Worm (Caenorhabditis elegans) whole organism, L3 larva: Measurements from ENCODE around the gene flr-4.
A peak's percentile ranks its signal among the peaks of the same experiment; 100 is the strongest.

Source experiments
- R02D3.7 ChIP-seq: fragments of 150-350 bp; optimal IDR thresholded peaks from 2 replicates; lab custom pipeline; 2014; ENCODE audit warnings: missing biosample characterization, missing genetic modification characterization
- ZK546.5 ChIP-seq: sonication (generic microtip); optimal IDR thresholded peaks from 2 replicates; lab custom pipeline; 2017; ENCODE audit warnings: missing biosample characterization, missing genetic modification characterization
- aly-2 ChIP-seq: fragments of 150-350 bp; optimal IDR thresholded peaks from 2 replicates; lab custom pipeline; 2014; ENCODE audit warnings: missing biosample characterization, missing genetic modification characterization
- ceh-16 ChIP-seq: sonication (generic microtip); optimal IDR thresholded peaks from 2 replicates; lab custom pipeline; 2017; ENCODE audit warnings: missing biosample characterization, missing genetic modification characterization
- ceh-28 ChIP-seq: fragments of 150-350 bp; optimal IDR thresholded peaks from 2 replicates; lab custom pipeline; 2014; ENCODE audit warnings: missing biosample characterization, missing genetic modification reagents, missing genetic modification characterization
- ceh-82 ChIP-seq: fragments of 150-350 bp; optimal IDR thresholded peaks from 2 replicates; lab custom pipeline; 2014; ENCODE audit warnings: missing biosample characterization, missing genetic modification characterization
- ceh-9 ChIP-seq: sonication (generic microtip); optimal IDR thresholded peaks from 2 replicates; lab custom pipeline; 2018; ENCODE audit warnings: missing biosample characterization, missing genetic modification characterization
- egl-5 ChIP-seq: fragments of 150-350 bp; optimal IDR thresholded peaks from 2 replicates; lab custom pipeline; 2017; ENCODE audit warnings: missing biosample characterization, missing genetic modification reagents, missing genetic modification characterization, inconsistent platforms
- elt-1 ChIP-seq: fragments of 150-350 bp; optimal IDR thresholded peaks from 2 replicates; lab custom pipeline; 2014; ENCODE audit warnings: missing biosample characterization, missing genetic modification characterization
- elt-2 ChIP-seq: sonication (generic microtip); optimal IDR thresholded peaks from 2 replicates; lab custom pipeline; 2016; ENCODE audit warnings: missing genetic modification reagents, mild to moderate bottlenecking, missing genetic modification characterization, missing compliant biosample characterization
- elt-3 ChIP-seq, 3 experiments: fragments of 150-350 bp in 1 of 3; sonication (generic microtip) in 2 of 3; optimal IDR thresholded peaks; 2 replicates in 2 of 3; 4 replicates in 1 of 3; lab custom pipeline; 2014 to 2017; ENCODE audit warnings: missing biosample characterization in 3 of 3, missing genetic modification characterization in 3 of 3
- fkh-10 ChIP-seq: sonication (generic microtip); optimal IDR thresholded peaks from 2 replicates; lab custom pipeline; 2017; ENCODE audit warnings: missing biosample characterization, missing genetic modification reagents, missing genetic modification characterization
- fkh-2 ChIP-seq: fragments of 150-350 bp; optimal IDR thresholded peaks from 2 replicates; lab custom pipeline; 2014; ENCODE audit warnings: missing biosample characterization, missing genetic modification reagents, missing genetic modification characterization
- hmg-11 ChIP-seq: sonication (generic microtip); optimal IDR thresholded peaks from 2 replicates; lab custom pipeline; 2016; ENCODE audit warnings: missing genetic modification characterization, missing compliant biosample characterization
- mml-1 ChIP-seq: fragments of 150-350 bp; sonication (generic microtip); optimal IDR thresholded peaks from 3 replicates; lab custom pipeline; 2014; ENCODE audit warnings: missing biosample characterization, missing genetic modification characterization
- nfya-1 ChIP-seq: sonication (generic microtip); optimal IDR thresholded peaks from 2 replicates; lab custom pipeline; 2017; ENCODE audit warnings: missing genetic modification characterization, mild to moderate bottlenecking, missing compliant biosample characterization, antibody characterized with exemption, moderate library complexity; ENCODE audit not compliant: insufficient read depth
- nhr-11 ChIP-seq: fragments of 150-350 bp; optimal IDR thresholded peaks from 2 replicates; lab custom pipeline; 2014; ENCODE audit warnings: missing biosample characterization, missing genetic modification characterization
- nhr-12 ChIP-seq: fragments of 150-350 bp; optimal IDR thresholded peaks from 2 replicates; lab custom pipeline; 2014; ENCODE audit warnings: missing biosample characterization, missing genetic modification characterization
- nhr-237 ChIP-seq: fragments of 150-350 bp; optimal IDR thresholded peaks from 2 replicates; lab custom pipeline; 2014; ENCODE audit warnings: missing biosample characterization, missing genetic modification characterization
- nhr-25 ChIP-seq: sonication (generic microtip); optimal IDR thresholded peaks from 2 replicates; lab custom pipeline; 2017; ENCODE audit warnings: missing biosample characterization, missing genetic modification characterization
- nhr-28 ChIP-seq: fragments of 150-350 bp; optimal IDR thresholded peaks from 2 replicates; lab custom pipeline; 2014; ENCODE audit warnings: missing biosample characterization, missing genetic modification characterization
- nhr-67 ChIP-seq: fragments of 150-350 bp; optimal IDR thresholded peaks from 2 replicates; lab custom pipeline; 2014; ENCODE audit warnings: missing biosample characterization, missing genetic modification characterization
- nhr-77 ChIP-seq: fragments of 150-350 bp; optimal IDR thresholded peaks from 2 replicates; lab custom pipeline; 2014; ENCODE audit warnings: missing biosample characterization, missing genetic modification characterization
- pha-4 ChIP-seq: fragments of 150-350 bp; optimal IDR thresholded peaks from 2 replicates; lab custom pipeline; 2014; ENCODE audit warnings: missing biosample characterization, missing genetic modification reagents, missing genetic modification characterization
- pqm-1 ChIP-seq: fragments of 150-350 bp; optimal IDR thresholded peaks from 2 replicates; lab custom pipeline; 2017; ENCODE audit warnings: missing biosample characterization, missing genetic modification characterization, inconsistent platforms
- sea-2 ChIP-seq: fragments of 150-350 bp; sonication (generic microtip); optimal IDR thresholded peaks from 4 replicates; lab custom pipeline; 2014; ENCODE audit warnings: missing biosample characterization, missing genetic modification reagents, missing genetic modification characterization
- skn-1 ChIP-seq: fragments of 150-350 bp; optimal IDR thresholded peaks from 2 replicates; lab custom pipeline; 2014; ENCODE audit warnings: missing biosample characterization, missing genetic modification characterization
- snpc-4 ChIP-seq: fragments of 150-350 bp; optimal IDR thresholded peaks from 2 replicates; lab custom pipeline; 2014; ENCODE audit warnings: missing biosample characterization, missing genetic modification characterization
- tbx-2 ChIP-seq: sonication (generic microtip); optimal IDR thresholded peaks from 2 replicates; lab custom pipeline; 2016; ENCODE audit warnings: mild to moderate bottlenecking, missing genetic modification characterization, missing compliant biosample characterization
- ztf-4 ChIP-seq: fragments of 150-350 bp; optimal IDR thresholded peaks from 2 replicates; lab custom pipeline; 2014; ENCODE audit warnings: missing biosample characterization, missing genetic modification characterization

Gene flr-4

ce11 chrX:15041340-15041739, 47.9 kb upstream of the flr-4 start:
- no peak for TF ChIP-seq ceh-9 (tag; lab: Kevin White, UChicago)

ce11 chrX:15042549-15042948, 46.6 kb upstream of the flr-4 start:
- TF ChIP-seq ceh-28 (tag; lab: Kevin White, UChicago) (no peak), nhr-67 (tag; lab: Kevin White, UChicago) (no peak), snpc-4 (tag; lab: Kevin White, UChicago) (no peak), elt-3 (tag; optimal IDR thresholded peaks at IDR 0.05; lab: Kevin White, UChicago) (no peak), pha-4 (tag; lab: Kevin White, UChicago) (no peak), R02D3.7 (tag; lab: Kevin White, UChicago) (no peak), fkh-2 (tag; lab: Kevin White, UChicago) (no peak), elt-1 (peak; percentile 88), elt-2 (no peak)

ce11 chrX:15045401-15045800, 43.8 kb upstream of the flr-4 start:
- TF ChIP-seq nhr-25 (tag; lab: Kevin White, UChicago) (no peak), nhr-237 (tag; lab: Kevin White, UChicago) (no peak), R02D3.7 (tag; lab: Kevin White, UChicago) (peak; percentile 52), nhr-28 (no peak), ceh-28 (tag; lab: Kevin White, UChicago) (no peak), elt-1 (no peak), hmg-11 (tag; lab: Kevin White, UChicago) (peak; percentile 30), snpc-4 (tag; lab: Kevin White, UChicago) (no peak), nhr-77 (tag; lab: Kevin White, UChicago) (no peak), pqm-1 (no peak), nhr-11 (tag; lab: Kevin White, UChicago) (no peak), skn-1 (tag; lab: Kevin White, UChicago) (no peak), sea-2 (GFP tag; lab: Kevin White, UChicago) (no peak), fkh-10 (no peak), tbx-2 (tag; lab: Kevin White, UChicago) (no peak), ztf-4 (tag; lab: Kevin White, UChicago) (no peak), ceh-82 (tag; lab: Kevin White, UChicago) (no peak), nfya-1 (peak; percentile 46), ceh-9 (tag; lab: Kevin White, UChicago) (no peak), mml-1 (tag; lab: Kevin White, UChicago) (no peak), egl-5 (tag; lab: Kevin White, UChicago) (peak; percentile 34), aly-2 (tag; lab: Kevin White, UChicago) (no peak)
- TF ChIP-seq, all 47 proteins: peak for 4

- TF ChIP-seq ztf-4 (tag; lab: Kevin White, UChicago) = no peak
- no peak for TF ChIP-seq pqm-1
- TF ChIP-seq nhr-237 (tag; lab: Kevin White, UChicago) = no peak
- TF ChIP-seq ZK546.5 = no peak
- no peak for TF ChIP-seq nhr-28
- TF ChIP-seq sea-2 (GFP tag; lab: Kevin White, UChicago) = no peak
Measured at ce11 chrX:15047541-15047940, 41.7 kb upstream of the flr-4 start.

ce11 chrX:15050006-15050405, 39.2 kb upstream of the flr-4 start:
- TF ChIP-seq ceh-16 (tag; lab: Kevin White, UChicago) = no peak
- TF ChIP-seq nhr-237 (tag; lab: Kevin White, UChicago) = no peak
- no peak for TF ChIP-seq egl-5 (tag; lab: Kevin White, UChicago)
- peak; percentile 58 for TF ChIP-seq pha-4 (tag; lab: Kevin White, UChicago)
- TF ChIP-seq nhr-12 (tag; lab: Kevin White, UChicago) = no peak
- no peak for TF ChIP-seq elt-1
- no peak for TF ChIP-seq fkh-2 (tag; lab: Kevin White, UChicago)
- peak; percentile 4 for TF ChIP-seq elt-2

- no peak for TF ChIP-seq skn-1 (tag; lab: Kevin White, UChicago)
- TF ChIP-seq aly-2 (tag; lab: Kevin White, UChicago) = no peak
Measured at ce11 chrX:15052385-15052784, 36.8 kb upstream of the flr-4 start, which contains the start of gene H03G16.6. H03G16.6 (plus strand) TSS chrX:15052685.
